Worm (Caenorhabditis elegans) whole organism, L2 larva: Measurements from ENCODE around the gene nspc-4.
A peak's percentile ranks its signal among the peaks of the same experiment; 100 is the strongest.

ENCODE experiments used
- C34F6.9 ChIP-seq: fragments of 150-350 bp; optimal IDR thresholded peaks from 2 replicates; lab custom pipeline; 2014; ENCODE audit warnings: missing biosample characterization, missing genetic modification characterization
- F13H6.1 ChIP-seq: sonication (generic microtip); optimal IDR thresholded peaks from 2 replicates; lab custom pipeline; 2016; ENCODE audit warnings: missing genetic modification characterization, missing compliant biosample characterization
- R02D3.7 ChIP-seq: fragments of 150-350 bp; optimal IDR thresholded peaks from 2 replicates; lab custom pipeline; 2014; ENCODE audit warnings: missing biosample characterization, missing genetic modification characterization
- Y55F3AM.14 ChIP-seq: fragments of 200-800 bp; sonication (Bioruptor generic); optimal IDR thresholded peaks from 2 replicates; lab custom pipeline; 2018; ENCODE audit warnings: mild to moderate bottlenecking, missing genetic modification characterization, missing compliant biosample characterization
- ZK546.5 ChIP-seq: sonication (generic microtip); optimal IDR thresholded peaks from 2 replicates; lab custom pipeline; 2017; ENCODE audit warnings: missing biosample characterization, missing genetic modification characterization
- ama-1 ChIP-seq: fragments of 150-350 bp; optimal IDR thresholded peaks from 2 replicates; lab custom pipeline; 2018; ENCODE audit warnings: inconsistent platforms
- blmp-1 ChIP-seq: sonication (generic microtip); optimal IDR thresholded peaks from 2 replicates; lab custom pipeline; 2017; ENCODE audit warnings: missing genetic modification characterization, mild to moderate bottlenecking, missing compliant biosample characterization, antibody characterized with exemption, moderate library complexity; ENCODE audit not compliant: insufficient read depth
- dmd-4 ChIP-seq: sonication (generic microtip); optimal IDR thresholded peaks from 2 replicates; lab custom pipeline; 2017; ENCODE audit warnings: missing biosample characterization, missing genetic modification characterization
- elt-3 ChIP-seq: sonication (generic microtip); optimal IDR thresholded peaks from 2 replicates; lab custom pipeline; 2017; ENCODE audit warnings: missing biosample characterization, missing genetic modification characterization
- fos-1 ChIP-seq: fragments of 150-350 bp; optimal IDR thresholded peaks from 2 replicates; lab custom pipeline; 2014; ENCODE audit warnings: missing biosample characterization, missing genetic modification characterization
- gmeb-1 ChIP-seq: fragments of 150-350 bp; optimal IDR thresholded peaks from 2 replicates; lab custom pipeline; 2014; ENCODE audit warnings: missing biosample characterization, missing genetic modification characterization
- lin-11 ChIP-seq: fragments of 150-350 bp; sonication (generic microtip); optimal IDR thresholded peaks from 2 replicates; lab custom pipeline; 2014; ENCODE audit warnings: missing biosample characterization, missing genetic modification characterization, inconsistent platforms, mixed read lengths
- lin-13 ChIP-seq: fragments of 150-350 bp; optimal IDR thresholded peaks from 2 replicates; lab custom pipeline; 2014; ENCODE audit warnings: missing biosample characterization, missing genetic modification reagents, missing genetic modification characterization
- lin-39 ChIP-seq: fragments of 150-350 bp; optimal IDR thresholded peaks from 2 replicates; lab custom pipeline; 2014; ENCODE audit warnings: missing biosample characterization, missing genetic modification reagents, missing genetic modification characterization
- lsy-2 ChIP-seq, 2 experiments: fragments of 150-350 bp in 1 of 2; sonication (generic microtip) in 1 of 2; optimal IDR thresholded peaks; 2 replicates each; lab custom pipeline; 2014 to 2017; ENCODE audit warnings: missing biosample characterization in 2 of 2, missing genetic modification characterization in 2 of 2
- mab-5 ChIP-seq: fragments of 150-350 bp; optimal IDR thresholded peaks from 2 replicates; lab custom pipeline; 2014; ENCODE audit warnings: missing biosample characterization, missing genetic modification characterization
- mbf-1 ChIP-seq: sonication (generic microtip); optimal IDR thresholded peaks from 2 replicates; lab custom pipeline; 2017; ENCODE audit warnings: missing biosample characterization, missing genetic modification characterization
- mdl-1 ChIP-seq, 2 experiments: fragments of 150-350 bp in 1 of 2; sonication (generic microtip) in 1 of 2; optimal IDR thresholded peaks; 2 replicates each; lab custom pipeline; 2017; ENCODE audit warnings: missing biosample characterization in 2 of 2, missing genetic modification characterization in 2 of 2
- nhr-10 ChIP-seq: sonication (generic microtip); optimal IDR thresholded peaks from 2 replicates; lab custom pipeline; 2017; ENCODE audit warnings: missing biosample characterization, missing genetic modification characterization
- nhr-12 ChIP-seq: fragments of 150-350 bp; optimal IDR thresholded peaks from 2 replicates; lab custom pipeline; 2014; ENCODE audit warnings: missing biosample characterization, missing genetic modification characterization
- nhr-129 ChIP-seq: fragments of 150-350 bp; optimal IDR thresholded peaks from 2 replicates; lab custom pipeline; 2014; ENCODE audit warnings: missing biosample characterization, missing genetic modification characterization
- nhr-21 ChIP-seq: fragments of 150-350 bp; optimal IDR thresholded peaks from 2 replicates; lab custom pipeline; 2014; ENCODE audit warnings: missing biosample characterization, missing genetic modification characterization
- nhr-237 ChIP-seq: fragments of 150-350 bp; optimal IDR thresholded peaks from 2 replicates; lab custom pipeline; 2014; ENCODE audit warnings: missing biosample characterization, missing genetic modification characterization
- nhr-25 ChIP-seq: fragments of 150-350 bp; sonication (generic microtip); optimal IDR thresholded peaks from 3 replicates; lab custom pipeline; 2014; ENCODE audit warnings: missing biosample characterization, missing genetic modification characterization
- nhr-77 ChIP-seq: fragments of 150-350 bp; optimal IDR thresholded peaks from 2 replicates; lab custom pipeline; 2014; ENCODE audit warnings: missing biosample characterization, missing genetic modification characterization
- peb-1 ChIP-seq: fragments of 150-350 bp; optimal IDR thresholded peaks from 2 replicates; lab custom pipeline; 2014; ENCODE audit warnings: missing biosample characterization, missing genetic modification characterization
- sem-4 ChIP-seq: fragments of 150-350 bp; optimal IDR thresholded peaks from 2 replicates; lab custom pipeline; 2014; ENCODE audit warnings: missing biosample characterization, missing genetic modification reagents, missing genetic modification characterization
- skn-1 ChIP-seq: sonication (generic microtip); optimal IDR thresholded peaks from 2 replicates; lab custom pipeline; 2017; ENCODE audit warnings: missing biosample characterization, missing genetic modification characterization
- sma-3 ChIP-seq: sonication (generic microtip); optimal IDR thresholded peaks from 2 replicates; lab custom pipeline; 2016; ENCODE audit warnings: missing genetic modification reagents, missing genetic modification characterization, missing compliant biosample characterization
- sma-9 ChIP-seq, 2 experiments: fragments of 150-350 bp in 1 of 2; sonication (generic microtip) in 1 of 2; optimal IDR thresholded peaks; 2 replicates each; lab custom pipeline; 2014 to 2016; ENCODE audit warnings: missing genetic modification characterization in 2 of 2, mild to moderate bottlenecking in 1 of 2, missing biosample characterization in 1 of 2, missing compliant biosample characterization in 1 of 2, missing genetic modification reagents in 1 of 2, moderate library complexity in 1 of 2
- zag-1 ChIP-seq: fragments of 150-350 bp; optimal IDR thresholded peaks from 2 replicates; lab custom pipeline; 2014; ENCODE audit warnings: missing biosample characterization, missing genetic modification characterization

nspc-4 gene

ce11 chrX:8567166-8567565, 29.0 kb upstream of the nspc-4 start:
- TF ChIP-seq lin-13 (no peak), blmp-1 (tag; lab: Kevin White, UChicago) (no peak), fos-1 (tag; lab: Kevin White, UChicago) (peak; percentile 80)

- TF ChIP-seq nhr-25 (tag; lab: Kevin White, UChicago), result no peak
- no peak for TF ChIP-seq elt-3
- peak; percentile 14 for TF ChIP-seq fos-1 (tag; lab: Kevin White, UChicago)
- TF ChIP-seq lsy-2 (tag; optimal IDR thresholded peaks at IDR 0.05; lab: Kevin White, UChicago), result peak in 1 of 2 experiments; percentile 6
- TF ChIP-seq sem-4, result no peak
- TF ChIP-seq nhr-21, result peak; percentile 9
These were observed 28.4 kb upstream of the nspc-4 start for ce11 chrX:8566521-8567032.

- TF ChIP-seq elt-3 (no peak), nhr-12 (tag; lab: Kevin White, UChicago) (no peak), mdl-1 (tag; optimal IDR thresholded peaks at IDR 0.05; lab: Kevin White, UChicago) (peak; percentile 32 to 60), lin-13 (no peak), lin-39 (no peak), C34F6.9 (tag; lab: Kevin White, UChicago) (peak; percentile 25), nhr-10 (tag; lab: Kevin White, UChicago) (no peak), skn-1 (no peak), F13H6.1 (peak; percentile 87), zag-1 (tag; lab: Kevin White, UChicago) (peak; percentile 6), sem-4 (peak; percentile 3)
- TF ChIP-seq, all 48 proteins: peak for 5
These were observed 27.8 kb upstream of the nspc-4 start for ce11 chrX:8565810-8566416.

ce11 chrX:8564451-8564795, 26.3 kb upstream of the nspc-4 start:
- TF ChIP-seq ama-1 (no peak), sma-9 (GFP tag; optimal IDR thresholded peaks at IDR 0.05; lab: Kevin White, UChicago) (peak; percentile 11), sma-9 (tag; optimal IDR thresholded peaks at IDR 0.05; lab: Kevin White, UChicago) (no peak), blmp-1 (tag; lab: Kevin White, UChicago) (peak; percentile 67), Y55F3AM.14 (GFP tag; lab: Kevin White, UChicago) (no peak), mdl-1 (tag; optimal IDR thresholded peaks at IDR 0.05; lab: Kevin White, UChicago) (no peak), lin-11 (no peak), fos-1 (tag; lab: Kevin White, UChicago) (peak; percentile 54), lin-39 (no peak), gmeb-1 (tag; lab: Kevin White, UChicago) (peak; percentile 10), skn-1 (no peak), F13H6.1 (peak; percentile 31), nhr-25 (tag; lab: Kevin White, UChicago) (peak; percentile 5), elt-3 (no peak)

ce11 chrX:8563663-8564450, 25.7 kb upstream of the nspc-4 start:
- no peak for TF ChIP-seq nhr-77 (tag; lab: Kevin White, UChicago)
- TF ChIP-seq sma-3 (GFP tag; lab: Kevin White, UChicago), result peak; percentile 27
- TF ChIP-seq nhr-25 (tag; lab: Kevin White, UChicago), result no peak
- peak; percentile 75 for TF ChIP-seq fos-1 (tag; lab: Kevin White, UChicago)

- TF ChIP-seq R02D3.7 (tag; lab: Kevin White, UChicago) (no peak), nhr-129 (tag; lab: Kevin White, UChicago) (no peak), elt-3 (no peak), peb-1 (no peak), ZK546.5 (tag; lab: Kevin White, UChicago) (no peak), Y55F3AM.14 (GFP tag; lab: Kevin White, UChicago) (no peak), lin-13 (no peak), dmd-4 (no peak), mbf-1 (no peak), nhr-237 (tag; lab: Kevin White, UChicago) (no peak), nhr-12 (tag; lab: Kevin White, UChicago) (no peak), mdl-1 (tag; optimal IDR thresholded peaks at IDR 0.05; lab: Kevin White, UChicago) (no peak), C34F6.9 (tag; lab: Kevin White, UChicago) (no peak), skn-1 (no peak), mab-5 (tag; lab: Kevin White, UChicago) (no peak)
These were observed 24.4 kb upstream of the nspc-4 start for ce11 chrX:8562586-8562985.
